Worm (Caenorhabditis elegans) whole organism, L4 larva: ENCODE results near the gene H20E11.3.

Experiments
- D1046.2 ChIP-seq: fragments of 200-800 bp; sonication (Bioruptor generic); IDR thresholded peaks from 2 replicates; pipeline ENCODE4 v1.3.6; 2022; ENCODE audit warnings: missing genetic modification characterization, missing compliant biosample characterization
- F10B5.3 ChIP-seq: sonication (generic microtip); optimal IDR thresholded peaks from 2 replicates; lab custom pipeline; 2016; ENCODE audit warnings: mild to moderate bottlenecking, missing genetic modification characterization, missing compliant biosample characterization
- F26F4.8 ChIP-seq: fragments of 200-800 bp; sonication (Bioruptor generic); conservative IDR thresholded peaks from 2 replicates; pipeline ENCODE4 v1.3.6; 2022; ENCODE audit warnings: missing genetic modification characterization, missing compliant biosample characterization
- R02D3.7 ChIP-seq: fragments of 150-350 bp; sonication (generic microtip); optimal IDR thresholded peaks from 3 replicates; lab custom pipeline; 2014; ENCODE audit warnings: missing biosample characterization, missing genetic modification characterization
- T20F7.1 ChIP-seq: fragments of 200-800 bp; sonication (Bioruptor generic); optimal IDR thresholded peaks from 2 replicates; lab custom pipeline; 2018; ENCODE audit warnings: mild to moderate bottlenecking, missing genetic modification characterization, missing compliant biosample characterization
- Y48G9A.11 ChIP-seq: fragments of 200-800 bp; sonication (Bioruptor generic); IDR thresholded peaks from 2 replicates; pipeline ENCODE4 v1.3.6; 2022; ENCODE audit warnings: missing genetic modification reagents, missing genetic modification characterization, missing compliant biosample characterization
- Y75B8A.6 ChIP-seq: fragments of 200-800 bp; sonication (Bioruptor generic); IDR thresholded peaks from 2 replicates; pipeline ENCODE4 v1.3.6; 2022; ENCODE audit warnings: missing genetic modification reagents, missing genetic modification characterization, missing compliant biosample characterization
- ZK546.5 ChIP-seq, 2 experiments: sonication (generic microtip); optimal IDR thresholded peaks; 2 replicates each; lab custom pipeline; 2017; ENCODE audit warnings: missing biosample characterization in 2 of 2, missing genetic modification characterization in 2 of 2
- aha-1 ChIP-seq: fragments of 150-350 bp; peaks from one replicate; lab custom pipeline; 2014; ENCODE audit warnings: missing biosample characterization, missing genetic modification characterization
- aly-2 ChIP-seq: sonication (generic microtip); optimal IDR thresholded peaks from 2 replicates; lab custom pipeline; 2018; ENCODE audit warnings: missing biosample characterization, missing genetic modification characterization
- ceh-20 ChIP-seq: fragments of 200-800 bp; sonication (Bioruptor generic); IDR thresholded peaks from 2 replicates; pipeline ENCODE4 v1.3.6; 2022; ENCODE audit warnings: missing genetic modification reagents, missing genetic modification characterization, missing compliant biosample characterization
- ceh-28 ChIP-seq: fragments of 150-350 bp; optimal IDR thresholded peaks from 2 replicates; lab custom pipeline; 2014; ENCODE audit warnings: missing biosample characterization, missing genetic modification reagents, missing genetic modification characterization
- cey-2 ChIP-seq: sonication (generic microtip); optimal IDR thresholded peaks from 3 replicates; lab custom pipeline; 2017; ENCODE audit warnings: missing genetic modification characterization, mild to moderate bottlenecking, missing compliant biosample characterization, antibody characterized with exemption, borderline replicate concordance; ENCODE audit not compliant: insufficient read depth
- ctbp-1 ChIP-seq: fragments of 200-800 bp; sonication (Bioruptor generic); IDR thresholded peaks from 2 replicates; pipeline ENCODE4 v1.3.6; 2022; ENCODE audit warnings: missing genetic modification reagents, missing genetic modification characterization, missing compliant biosample characterization
- daf-12 ChIP-seq: fragments of 150-350 bp; optimal IDR thresholded peaks from 2 replicates; lab custom pipeline; 2014; ENCODE audit warnings: missing biosample characterization, missing genetic modification reagents, missing genetic modification characterization
- daf-19 ChIP-seq: fragments of 200-800 bp; sonication (Bioruptor generic); conservative IDR thresholded peaks from 2 replicates; pipeline ENCODE4 v1.3.6; 2022; ENCODE audit warnings: missing genetic modification characterization, missing compliant biosample characterization
- dmd-6 ChIP-seq: fragments of 200-800 bp; sonication (Bioruptor generic); IDR thresholded peaks from 2 replicates; pipeline ENCODE4 v1.3.6; 2022; ENCODE audit warnings: missing genetic modification reagents, missing genetic modification characterization, missing compliant biosample characterization
- dmd-8 ChIP-seq: fragments of 200-800 bp; sonication (Bioruptor generic); IDR thresholded peaks from 2 replicates; pipeline ENCODE4 v1.3.6; 2022; ENCODE audit warnings: missing genetic modification characterization, missing compliant biosample characterization
- dpl-1 ChIP-seq: fragments of 150-350 bp; optimal IDR thresholded peaks from 2 replicates; lab custom pipeline; 2014; ENCODE audit warnings: missing biosample characterization, missing genetic modification reagents, missing genetic modification characterization
- egl-43 ChIP-seq: fragments of 200-800 bp; sonication (Bioruptor generic); IDR thresholded peaks from 2 replicates; pipeline ENCODE4 v1.3.6; 2022; ENCODE audit warnings: missing genetic modification reagents, missing genetic modification characterization, missing compliant biosample characterization
- fkh-10 ChIP-seq: fragments of 150-350 bp; optimal IDR thresholded peaks from 2 replicates; lab custom pipeline; 2014; ENCODE audit warnings: missing biosample characterization, missing genetic modification reagents, missing genetic modification characterization
- gei-8 ChIP-seq: fragments of 200-800 bp; sonication (Bioruptor generic); optimal IDR thresholded peaks from 2 replicates; lab custom pipeline; 2018; ENCODE audit warnings: mild to moderate bottlenecking, missing genetic modification characterization, missing compliant biosample characterization
- hlh-11 ChIP-seq: fragments of 200-800 bp; sonication (Bioruptor generic); optimal IDR thresholded peaks from 2 replicates; lab custom pipeline; 2018; ENCODE audit warnings: mild to moderate bottlenecking, missing genetic modification characterization, missing compliant biosample characterization
- hlh-30 ChIP-seq: sonication (generic microtip); optimal IDR thresholded peaks from 2 replicates; lab custom pipeline; 2017; ENCODE audit warnings: antibody characterized with exemption, mild to moderate bottlenecking, missing genetic modification characterization, missing compliant biosample characterization; ENCODE audit not compliant: insufficient read depth
- hmg-1.1 ChIP-seq: fragments of 200-800 bp; sonication (Bioruptor generic); IDR thresholded peaks from 2 replicates; pipeline ENCODE4 v1.3.6; 2022; ENCODE audit warnings: missing genetic modification reagents, missing genetic modification characterization, missing compliant biosample characterization
- jun-1 ChIP-seq: fragments of 150-350 bp; optimal IDR thresholded peaks from 2 replicates; lab custom pipeline; 2014; ENCODE audit warnings: missing biosample characterization, missing genetic modification reagents, missing genetic modification characterization
- lin-15B ChIP-seq: fragments of 150-350 bp; sonication (generic microtip); optimal IDR thresholded peaks from 3 replicates; lab custom pipeline; 2014; ENCODE audit warnings: missing biosample characterization, missing genetic modification characterization
- lin-29 ChIP-seq: fragments of 200-800 bp; sonication (Bioruptor generic); IDR thresholded peaks from 2 replicates; pipeline ENCODE4 v1.3.6; 2022; ENCODE audit warnings: missing genetic modification reagents, missing genetic modification characterization, missing compliant biosample characterization
- lir-3 ChIP-seq: sonication (generic microtip); optimal IDR thresholded peaks from 2 replicates; lab custom pipeline; 2016; ENCODE audit warnings: mild to moderate bottlenecking, missing genetic modification characterization, missing compliant biosample characterization
- mdl-1 ChIP-seq, 2 experiments: fragments of 150-350 bp in 1 of 2; sonication (generic microtip) in 1 of 2; optimal IDR thresholded peaks; 2 replicates each; lab custom pipeline; 2014 to 2017; ENCODE audit warnings: missing biosample characterization in 2 of 2, missing genetic modification characterization in 2 of 2
- mep-1 ChIP-seq: fragments of 150-350 bp; sonication (generic microtip); optimal IDR thresholded peaks from 3 replicates; lab custom pipeline; 2014; ENCODE audit warnings: missing biosample characterization, missing genetic modification characterization
- nhr-10 ChIP-seq: fragments of 150-350 bp; optimal IDR thresholded peaks from 2 replicates; lab custom pipeline; 2014; ENCODE audit warnings: missing biosample characterization, missing genetic modification characterization
- nhr-11 ChIP-seq: fragments of 150-350 bp; optimal IDR thresholded peaks from 2 replicates; lab custom pipeline; 2014; ENCODE audit warnings: missing biosample characterization, missing genetic modification characterization
- nhr-25 ChIP-seq: sonication (generic microtip); optimal IDR thresholded peaks from 2 replicates; lab custom pipeline; 2017; ENCODE audit warnings: missing genetic modification characterization, mild to moderate bottlenecking, missing compliant biosample characterization, antibody characterized with exemption, moderate library complexity, borderline replicate concordance; ENCODE audit not compliant: insufficient read depth
- nhr-28 ChIP-seq: fragments of 150-350 bp; optimal IDR thresholded peaks from 2 replicates; lab custom pipeline; 2014; ENCODE audit warnings: missing biosample characterization, missing genetic modification characterization
- nhr-42 ChIP-seq: fragments of 200-800 bp; sonication (Bioruptor generic); IDR thresholded peaks from 2 replicates; pipeline ENCODE4 v1.3.6; 2022; ENCODE audit warnings: missing genetic modification characterization, missing compliant biosample characterization
- nhr-48 ChIP-seq: sonication (generic microtip); optimal IDR thresholded peaks from 2 replicates; lab custom pipeline; 2016; ENCODE audit warnings: mild to moderate bottlenecking, missing genetic modification characterization, missing compliant biosample characterization
- nhr-76 ChIP-seq: fragments of 150-350 bp; optimal IDR thresholded peaks from 2 replicates; lab custom pipeline; 2014; ENCODE audit warnings: missing biosample characterization, missing genetic modification characterization
- php-3 ChIP-seq: fragments of 200-800 bp; sonication (Bioruptor generic); IDR thresholded peaks from 2 replicates; pipeline ENCODE4 v1.3.6; 2022; ENCODE audit warnings: missing genetic modification reagents, missing genetic modification characterization, missing compliant biosample characterization
- pqm-1 ChIP-seq: sonication (generic microtip); optimal IDR thresholded peaks from 2 replicates; lab custom pipeline; 2017; ENCODE audit warnings: missing biosample characterization, missing genetic modification characterization
- rbr-2 ChIP-seq: sonication (generic microtip); optimal IDR thresholded peaks from 2 replicates; lab custom pipeline; 2016; ENCODE audit warnings: missing genotype, missing genetic modification characterization, missing compliant biosample characterization
- set-16 ChIP-seq: fragments of 200-800 bp; sonication (Bioruptor generic); IDR thresholded peaks from 2 replicates; pipeline ENCODE4 v1.3.6; 2022; ENCODE audit warnings: missing genetic modification reagents, missing genetic modification characterization, missing compliant biosample characterization
- snpc-1.2 ChIP-seq: fragments of 200-800 bp; sonication (Bioruptor generic); IDR thresholded peaks from 2 replicates; pipeline ENCODE4 v1.3.6; 2022; ENCODE audit warnings: missing genetic modification reagents, missing genetic modification characterization, missing compliant biosample characterization
- tra-1 ChIP-seq: fragments of 200-800 bp; sonication (Bioruptor generic); IDR thresholded peaks from 2 replicates; pipeline ENCODE4 v1.3.6; 2022; ENCODE audit warnings: missing genetic modification reagents, missing genetic modification characterization, missing compliant biosample characterization
- unc-39 ChIP-seq: sonication (generic microtip); optimal IDR thresholded peaks from 2 replicates; lab custom pipeline; 2017; ENCODE audit warnings: missing biosample characterization, missing genetic modification characterization
- vab-7 ChIP-seq: fragments of 200-800 bp; sonication (Bioruptor generic); IDR thresholded peaks from 2 replicates; pipeline ENCODE4 v1.3.6; 2022; ENCODE audit warnings: missing genetic modification reagents, missing genetic modification characterization, missing compliant biosample characterization
- zag-1 ChIP-seq: fragments of 150-350 bp; optimal IDR thresholded peaks from 2 replicates; lab custom pipeline; 2014; ENCODE audit warnings: missing biosample characterization, missing genetic modification characterization
- zfp-3 ChIP-seq: fragments of 200-800 bp; sonication (Bioruptor generic); conservative IDR thresholded peaks from 2 replicates; pipeline ENCODE4 v1.3.6; 2022; ENCODE audit warnings: missing genetic modification reagents, missing genetic modification characterization, missing compliant biosample characterization
- zip-11 ChIP-seq: fragments of 200-800 bp; sonication (Bioruptor generic); IDR thresholded peaks from 2 replicates; pipeline ENCODE4 v1.3.6; 2022; ENCODE audit warnings: missing genetic modification characterization, missing compliant biosample characterization
- zip-2 ChIP-seq: fragments of 150-350 bp; optimal IDR thresholded peaks from 2 replicates; lab custom pipeline; 2014; ENCODE audit warnings: missing biosample characterization, missing genetic modification characterization
- ztf-7 ChIP-seq: fragments of 150-350 bp; optimal IDR thresholded peaks from 2 replicates; lab custom pipeline; 2014; ENCODE audit warnings: missing biosample characterization, missing genetic modification characterization

H20E11.3 gene

DNA sequence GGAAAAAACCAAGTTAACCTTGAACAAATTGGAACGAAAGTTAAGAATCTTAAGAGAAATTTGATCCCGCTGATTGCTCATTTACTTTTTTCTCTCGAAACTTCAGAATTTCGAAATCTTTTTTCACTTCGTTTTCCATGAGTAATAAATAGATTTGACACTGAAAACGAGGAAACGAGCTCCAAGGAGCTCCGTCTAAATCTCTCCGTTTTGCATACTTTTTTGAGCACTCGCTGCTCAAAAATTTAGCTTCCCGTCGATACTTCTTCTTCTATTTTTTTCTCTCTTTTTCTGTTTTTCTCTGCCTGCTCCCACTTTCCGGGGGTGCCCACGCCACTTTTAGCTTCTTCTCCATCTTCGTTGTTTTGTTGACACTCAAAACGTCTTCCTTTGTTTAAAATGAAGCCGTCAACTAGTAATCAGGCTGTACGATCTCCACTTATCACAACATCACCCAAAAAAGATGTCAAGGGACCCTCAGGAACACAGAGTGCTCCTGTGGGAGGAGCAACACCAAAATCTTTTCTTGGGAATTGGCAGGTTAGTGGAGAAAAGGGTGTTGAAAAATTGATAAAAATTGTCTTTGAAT lies 18.0 kb upstream of the H20E11.3 start, which contains the start of gene C17H12.10 (continued):
- peak; percentile 37 for TF ChIP-seq fkh-10 (GFP tag; lab: Kevin White, UChicago)
- TF ChIP-seq ceh-20 (GFP tag; lab: Robert Waterston, UW) = no peak
- TF ChIP-seq nhr-11 (tag; lab: Kevin White, UChicago) = peak; percentile 31
- TF ChIP-seq gei-8 (GFP tag; lab: Kevin White, UChicago) = no peak
- TF ChIP-seq rbr-2 (tag; lab: Kevin White, UChicago) = peak; percentile 44
- no peak for TF ChIP-seq daf-12
- TF ChIP-seq nhr-42 (GFP tag; lab: Robert Waterston, UW) = no peak
- TF ChIP-seq lin-15B = no peak
- TF ChIP-seq snpc-1.2 (GFP tag; lab: Robert Waterston, UW) = no peak
- no peak for TF ChIP-seq egl-43 (GFP tag; lab: Robert Waterston, UW)
- TF ChIP-seq lir-3 (tag; lab: Kevin White, UChicago) = no peak
- peak in 1 of 2 experiments; percentile 2 for TF ChIP-seq mdl-1 (tag; optimal IDR thresholded peaks at IDR 0.05; lab: Kevin White, UChicago)
- TF ChIP-seq dpl-1 (GFP tag; lab: Kevin White, UChicago) = no peak
- TF ChIP-seq lin-29 (GFP tag; lab: Robert Waterston, UW) = no peak
- TF ChIP-seq ctbp-1 (GFP tag; lab: Robert Waterston, UW) = 0 out of 2 replicates have a peak, but pooled peaks have one; percentile 46
- no peak for TF ChIP-seq nhr-48 (tag; lab: Kevin White, UChicago)
- TF ChIP-seq pqm-1 (tag; lab: Kevin White, UChicago) = no peak
- TF ChIP-seq F26F4.8 = no peak
- TF ChIP-seq aly-2 (tag; lab: Kevin White, UChicago) = no peak
- TF ChIP-seq Y48G9A.11 = no peak
- TF ChIP-seq hlh-30 = no peak
- TF ChIP-seq nhr-25 = no peak
- no peak for TF ChIP-seq unc-39 (tag; lab: Kevin White, UChicago)
- TF ChIP-seq zfp-3 (GFP tag; lab: Robert Waterston, UW) = no peak
- TF ChIP-seq zag-1 = no peak
- no peak for TF ChIP-seq daf-19 (GFP tag; lab: Robert Waterston, UW)
- TF ChIP-seq Y75B8A.6 (GFP tag; lab: Robert Waterston, UW) = no peak
- no peak for TF ChIP-seq F10B5.3 (tag; lab: Kevin White, UChicago)
- TF ChIP-seq php-3 = no peak
- TF ChIP-seq vab-7 (GFP tag; lab: Robert Waterston, UW) = no peak
- no peak for TF ChIP-seq ztf-7 (tag; lab: Kevin White, UChicago)
- TF ChIP-seq hlh-11 (tag; lab: Kevin White, UChicago) = no peak
- no peak for TF ChIP-seq nhr-76 (tag; lab: Kevin White, UChicago)

DNA sequence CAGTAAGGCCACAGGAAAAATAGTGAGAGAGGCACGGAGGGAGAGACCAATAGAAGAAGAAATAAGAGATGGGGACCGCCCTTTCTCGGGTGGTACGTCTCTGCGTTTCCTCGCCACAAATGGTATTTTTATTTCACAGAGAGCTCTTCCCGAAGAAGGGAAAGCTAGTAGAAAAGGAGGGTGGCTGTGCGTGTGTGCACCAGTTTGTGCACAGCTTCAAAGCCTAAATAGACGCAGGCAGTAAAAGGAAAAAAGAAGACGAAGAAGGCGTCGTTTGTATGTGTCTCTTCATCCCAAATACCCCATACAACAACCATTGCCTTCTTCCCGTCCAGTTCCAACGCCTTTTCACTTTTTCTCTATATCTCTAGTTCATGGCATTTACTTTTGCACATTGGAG lies 14.9 kb upstream of the H20E11.3 start:
- TF ChIP-seq tra-1 = no peak
- TF ChIP-seq ZK546.5 (tag; optimal IDR thresholded peaks at IDR 0.05; lab: Kevin White, UChicago) = no peak
- no peak for TF ChIP-seq daf-19 (GFP tag; lab: Robert Waterston, UW)
- no peak for TF ChIP-seq zip-2 (tag; lab: Kevin White, UChicago)
- no peak for TF ChIP-seq jun-1 (tag; lab: Kevin White, UChicago)
- TF ChIP-seq mep-1 = peak; percentile 71
- TF ChIP-seq nhr-28 (tag; lab: Kevin White, UChicago) = no peak
- TF ChIP-seq dmd-8 (GFP tag; lab: Robert Waterston, UW) = no peak
- no peak for TF ChIP-seq aly-2 (tag; lab: Kevin White, UChicago)
- no peak for TF ChIP-seq dmd-6 (GFP tag; lab: Robert Waterston, UW)
- no peak for TF ChIP-seq lin-29 (GFP tag; lab: Robert Waterston, UW)
- TF ChIP-seq zip-11 (GFP tag; lab: Robert Waterston, UW) = no peak
- no peak for TF ChIP-seq nhr-76 (tag; lab: Kevin White, UChicago)
- TF ChIP-seq nhr-11 (tag; lab: Kevin White, UChicago) = no peak
- no peak for TF ChIP-seq cey-2 (tag; lab: Kevin White, UChicago)
- TF ChIP-seq R02D3.7 (tag; lab: Kevin White, UChicago) = no peak
- TF ChIP-seq F10B5.3 (tag; lab: Kevin White, UChicago) = no peak
- TF ChIP-seq aha-1 (tag; lab: Kevin White, UChicago) = peak; percentile 99
- no peak for TF ChIP-seq nhr-10 (tag; lab: Kevin White, UChicago)
- peak in 1 of 2 experiments; percentile 47 for TF ChIP-seq mdl-1 (tag; optimal IDR thresholded peaks at IDR 0.05; lab: Kevin White, UChicago)
- peak; percentile 84 for TF ChIP-seq hmg-1.1 (GFP tag; lab: Robert Waterston, UW)
- TF ChIP-seq D1046.2 = no peak
- TF ChIP-seq zfp-3 (GFP tag; lab: Robert Waterston, UW) = no peak
- TF ChIP-seq T20F7.1 = no peak
- no peak for TF ChIP-seq set-16 (GFP tag; lab: Robert Waterston, UW)
- TF ChIP-seq lin-15B = no peak
- TF ChIP-seq ceh-28 (tag; lab: Kevin White, UChicago) = no peak
